Worm (Caenorhabditis elegans) whole organism, mixed stage, embryonic: ENCODE data around the gene nas-11.

ENCODE experiments used
- bed-3 ChIP-seq: fragments of 200-800 bp; sonication (Bioruptor generic); optimal IDR thresholded peaks from 3 replicates; lab custom pipeline; 2018; ENCODE audit warnings: mild to moderate bottlenecking, missing genetic modification characterization, moderate library complexity, missing compliant biosample characterization
- blmp-1 ChIP-seq: fragments of 150-350 bp; optimal IDR thresholded peaks from 2 replicates; lab custom pipeline; 2014; ENCODE audit warnings: missing biosample characterization, missing genetic modification characterization
- ceh-39 ChIP-seq: fragments of 150-350 bp; optimal IDR thresholded peaks from 2 replicates; lab custom pipeline; 2014; ENCODE audit warnings: missing biosample characterization, missing genetic modification characterization
- ceh-43 ChIP-seq: fragments of 200-800 bp; sonication (Bioruptor generic); optimal IDR thresholded peaks from 2 replicates; lab custom pipeline; 2018; ENCODE audit warnings: mild to moderate bottlenecking, missing genetic modification characterization, moderate library complexity, missing compliant biosample characterization
- ces-1 ChIP-seq: fragments of 150-350 bp; optimal IDR thresholded peaks from 2 replicates; lab custom pipeline; 2014; ENCODE audit warnings: missing biosample characterization, missing genetic modification reagents, missing genetic modification characterization
- cnd-1 ChIP-seq: fragments of 200-800 bp; sonication (Bioruptor generic); optimal IDR thresholded peaks from 2 replicates; lab custom pipeline; 2018; ENCODE audit warnings: mild to moderate bottlenecking, missing genetic modification characterization, missing compliant biosample characterization
- drap-1 ChIP-seq: fragments of 200-800 bp; sonication (Bioruptor generic); optimal IDR thresholded peaks from 3 replicates; lab custom pipeline; 2018; ENCODE audit warnings: mild to moderate bottlenecking, missing genetic modification characterization, missing compliant biosample characterization
- elt-1 ChIP-seq: sonication (generic microtip); optimal IDR thresholded peaks from 2 replicates; lab custom pipeline; 2017; ENCODE audit warnings: missing genetic modification characterization, mild to moderate bottlenecking, missing compliant biosample characterization, antibody characterized with exemption, moderate library complexity, borderline replicate concordance; ENCODE audit not compliant: insufficient read depth
- elt-3 ChIP-seq: fragments of 150-350 bp; optimal IDR thresholded peaks from 2 replicates; lab custom pipeline; 2014; ENCODE audit warnings: missing biosample characterization, missing genetic modification characterization
- ham-2 ChIP-seq: fragments of 200-800 bp; sonication (Bioruptor generic); optimal IDR thresholded peaks from 2 replicates; lab custom pipeline; 2018; ENCODE audit warnings: mild to moderate bottlenecking, missing genetic modification characterization, missing compliant biosample characterization
- hlh-1 ChIP-seq: fragments of 150-350 bp; optimal IDR thresholded peaks from 2 replicates; lab custom pipeline; 2014; ENCODE audit warnings: missing biosample characterization, missing genetic modification reagents, missing genetic modification characterization
- lin-13 ChIP-seq: fragments of 150-350 bp; optimal IDR thresholded peaks from 2 replicates; lab custom pipeline; 2014; ENCODE audit warnings: missing biosample characterization, missing genetic modification characterization
- lin-32 ChIP-seq: fragments of 200-800 bp; sonication (Bioruptor generic); optimal IDR thresholded peaks from 2 replicates; lab custom pipeline; 2018; ENCODE audit warnings: mild to moderate bottlenecking, missing genetic modification characterization, missing compliant biosample characterization
- lsy-2 ChIP-seq: fragments of 150-350 bp; optimal IDR thresholded peaks from 2 replicates; lab custom pipeline; 2014; ENCODE audit warnings: missing biosample characterization, missing genetic modification characterization
- mab-5 ChIP-seq: fragments of 150-350 bp; optimal IDR thresholded peaks from 2 replicates; lab custom pipeline; 2014; ENCODE audit warnings: missing biosample characterization, missing genetic modification characterization
- mep-1 ChIP-seq: fragments of 150-350 bp; optimal IDR thresholded peaks from 2 replicates; lab custom pipeline; 2017; ENCODE audit warnings: missing biosample characterization, missing genetic modification reagents, missing genetic modification characterization, inconsistent platforms
- nhr-12 ChIP-seq: fragments of 150-350 bp; optimal IDR thresholded peaks from 2 replicates; lab custom pipeline; 2014; ENCODE audit warnings: missing biosample characterization, missing genetic modification characterization
- nhr-2 ChIP-seq: fragments of 150-350 bp; optimal IDR thresholded peaks from 2 replicates; lab custom pipeline; 2014; ENCODE audit warnings: missing biosample characterization, missing genetic modification characterization
- nhr-237 ChIP-seq: fragments of 150-350 bp; optimal IDR thresholded peaks from 2 replicates; lab custom pipeline; 2014; ENCODE audit warnings: missing biosample characterization, missing genetic modification characterization
- nhr-76 ChIP-seq: sonication (generic microtip); optimal IDR thresholded peaks from 2 replicates; lab custom pipeline; 2017; ENCODE audit warnings: missing biosample characterization, missing genetic modification characterization
- pha-4 ChIP-seq: fragments of 150-350 bp; optimal IDR thresholded peaks from 2 replicates; lab custom pipeline; 2018; ENCODE audit warnings: missing biosample characterization, missing genetic modification reagents, missing genetic modification characterization
- sem-2 ChIP-seq: fragments of 200-800 bp; sonication (Bioruptor generic); optimal IDR thresholded peaks from 2 replicates; lab custom pipeline; 2018; ENCODE audit warnings: mild to moderate bottlenecking, missing genetic modification characterization, missing compliant biosample characterization
- snpc-4 ChIP-seq: fragments of 150-350 bp; optimal IDR thresholded peaks from 2 replicates; lab custom pipeline; 2014; ENCODE audit warnings: missing biosample characterization, missing genetic modification characterization
- sptf-1 ChIP-seq: sonication (generic microtip); optimal IDR thresholded peaks from 2 replicates; lab custom pipeline; 2017; ENCODE audit warnings: mild to moderate bottlenecking, missing genetic modification characterization, moderate library complexity, missing compliant biosample characterization
- tbx-8 ChIP-seq: fragments of 200-800 bp; sonication (Bioruptor generic); optimal IDR thresholded peaks from 2 replicates; lab custom pipeline; 2018; ENCODE audit warnings: mild to moderate bottlenecking, missing genetic modification characterization, moderate library complexity, missing compliant biosample characterization
- unc-120 ChIP-seq: sonication (generic microtip); optimal IDR thresholded peaks from 2 replicates; lab custom pipeline; 2017; ENCODE audit warnings: missing genetic modification characterization, missing compliant biosample characterization; ENCODE audit not compliant: poor library complexity, severe bottlenecking
- unc-39 ChIP-seq: fragments of 150-350 bp; optimal IDR thresholded peaks from 2 replicates; lab custom pipeline; 2014; ENCODE audit warnings: missing biosample characterization, missing genetic modification characterization
- zip-8 ChIP-seq: fragments of 150-350 bp; optimal IDR thresholded peaks from 2 replicates; lab custom pipeline; 2014; ENCODE audit warnings: missing biosample characterization, missing genetic modification characterization

Gene nas-11

ce11 chrX:6705156-6705555, 8.2 kb upstream of the nas-11 start:
- peak; percentile 91 for TF ChIP-seq ces-1
- TF ChIP-seq sem-2 = no peak

ce11 chrX:6709238-6709637, 4.1 kb upstream of the nas-11 start, which contains the start of gene acr-3:
Gene acr-3 (plus strand): TSS chrX:6709538.
- TF ChIP-seq nhr-2 = no peak
- TF ChIP-seq nhr-237 (tag; lab: Kevin White, UChicago) = no peak
- TF ChIP-seq ceh-43 (GFP tag; lab: Kevin White, UChicago) = no peak
- no peak for TF ChIP-seq ham-2 (GFP tag; lab: Kevin White, UChicago)
- TF ChIP-seq cnd-1 (tag; lab: Kevin White, UChicago) = no peak
- no peak for TF ChIP-seq sem-2
- no peak for TF ChIP-seq nhr-12 (tag; lab: Kevin White, UChicago)
- TF ChIP-seq ceh-39 (tag; lab: Kevin White, UChicago) = no peak
- TF ChIP-seq blmp-1 (tag; lab: Kevin White, UChicago) = no peak

- TF ChIP-seq snpc-4 (tag; lab: Kevin White, UChicago) = no peak
- no peak for TF ChIP-seq elt-3 (tag; lab: Kevin White, UChicago)
- TF ChIP-seq mab-5 = no peak
- no peak for TF ChIP-seq tbx-8 (GFP tag; lab: Kevin White, UChicago)
- no peak for TF ChIP-seq bed-3 (GFP tag; lab: Kevin White, UChicago)
- TF ChIP-seq lin-32 (GFP tag; lab: Kevin White, UChicago) = no peak
These were observed 5.2 kb downstream of the nas-11 start, which contains the start of gene smf-2 for ce11 chrX:6718595-6718994. Gene smf-2 (minus strand): TSS chrX:6718695.

- no peak for TF ChIP-seq sptf-1 (tag; lab: Kevin White, UChicago)
- no peak for TF ChIP-seq unc-120 (tag; lab: Kevin White, UChicago)
- no peak for TF ChIP-seq ceh-43 (GFP tag; lab: Kevin White, UChicago)
- no peak for TF ChIP-seq lin-32 (GFP tag; lab: Kevin White, UChicago)
- no peak for TF ChIP-seq lin-13 (tag; lab: Kevin White, UChicago)
- no peak for TF ChIP-seq pha-4
- TF ChIP-seq drap-1 (GFP tag; lab: Kevin White, UChicago) = no peak
- TF ChIP-seq, all 35 proteins: peak for 0
These were observed 9.6 kb downstream of the nas-11 start, which contains the start of gene smf-1 for ce11 chrX:6722966-6723365. Gene smf-1 (minus strand): TSS chrX:6723066.

ce11 chrX:6725260-6725718, 11.9 kb downstream of the nas-11 start, which contains the start of gene slc-25A10:
Gene slc-25A10 (minus strand): TSS chrX:6725668.
- TF ChIP-seq elt-3 (tag; lab: Kevin White, UChicago) = no peak
- no peak for TF ChIP-seq drap-1 (GFP tag; lab: Kevin White, UChicago)
- no peak for TF ChIP-seq unc-39
- no peak for TF ChIP-seq elt-1 (tag; lab: Kevin White, UChicago)
- TF ChIP-seq sem-2 = no peak
- no peak for TF ChIP-seq lin-13 (tag; lab: Kevin White, UChicago)

ce11 chrX:6728820-6729396, 15.5 kb downstream of the nas-11 start:
- no peak for TF ChIP-seq elt-3 (tag; lab: Kevin White, UChicago)
- no peak for TF ChIP-seq mab-5
- TF ChIP-seq nhr-12 (tag; lab: Kevin White, UChicago) = no peak
- no peak for TF ChIP-seq mep-1 (tag; lab: Kevin White, UChicago)
- TF ChIP-seq lsy-2 = no peak
- TF ChIP-seq bed-3 (GFP tag; lab: Kevin White, UChicago) = no peak
- TF ChIP-seq snpc-4 (tag; lab: Kevin White, UChicago) = no peak
- TF ChIP-seq nhr-76 = no peak
- no peak for TF ChIP-seq zip-8 (tag; lab: Kevin White, UChicago)
- TF ChIP-seq blmp-1 (tag; lab: Kevin White, UChicago) = no peak
- TF ChIP-seq nhr-237 (tag; lab: Kevin White, UChicago) = no peak
- TF ChIP-seq lin-13 (tag; lab: Kevin White, UChicago) = no peak
- TF ChIP-seq sem-2 = no peak

- TF ChIP-seq hlh-1 (no peak), pha-4 (peak; percentile 73), drap-1 (GFP tag; lab: Kevin White, UChicago) (no peak), lsy-2 (no peak), nhr-237 (tag; lab: Kevin White, UChicago) (peak; percentile 13), blmp-1 (tag; lab: Kevin White, UChicago) (no peak)
These were observed 16.2 kb downstream of the nas-11 start, which contains the start of gene K11G12.6 for ce11 chrX:6729593-6729992. Gene K11G12.6 (minus strand): TSS chrX:6729657.
